Worm (Caenorhabditis elegans): ENCODE data around the gene agt-2.

The agt-2 gene

ce11 chrII:5335370-5336034 lies 38.1 kb downstream of the agt-2 start:
- TF ChIP-seq chd-7 (tag; optimal IDR thresholded peaks at IDR 0.05) (peak; percentile 15), tbp1 (GFP tag; optimal IDR thresholded peaks at IDR 0.05) (no peak)

- no peak for TF ChIP-seq dox-1 (GFP tag; IDR thresholded peaks at IDR 0.05)
- TF ChIP-seq ceh-40 (GFP tag; IDR thresholded peaks at IDR 0.05) = no peak
- TF ChIP-seq ztf-6 (GFP tag; IDR thresholded peaks at IDR 0.05) = no peak
- no peak for TF ChIP-seq F10E7.11 (tag; optimal IDR thresholded peaks at IDR 0.05)
- TF ChIP-seq F57C9.4 (tag; optimal IDR thresholded peaks at IDR 0.05) = no peak
- no peak for TF ChIP-seq snpc-1.1 (tag; optimal IDR thresholded peaks at IDR 0.05; ENCODE audit: insufficient read depth)
- no peak for TF ChIP-seq D2030.7 (GFP tag; IDR thresholded peaks at IDR 0.05)
- TF ChIP-seq rpc-1 (optimal IDR thresholded peaks at IDR 0.05) = no peak
- TF ChIP-seq rpc-1 (tag; optimal IDR thresholded peaks at IDR 0.05) = no peak
- no peak for TF ChIP-seq snpc-3.4 (tag; optimal IDR thresholded peaks at IDR 0.05)
- no peak for TF ChIP-seq mes-4 (tag; optimal IDR thresholded peaks at IDR 0.05)
- TF ChIP-seq zim-3 (tag; optimal IDR thresholded peaks at IDR 0.05) = no peak
- no peak for TF ChIP-seq nfya-2 (GFP tag; IDR thresholded peaks at IDR 0.05)
- TF ChIP-seq him-1 (tag; optimal IDR thresholded peaks at IDR 0.05) = no peak
Measured at ce11 chrII:5334628-5335027, 39.0 kb downstream of the agt-2 start.

DNA sequence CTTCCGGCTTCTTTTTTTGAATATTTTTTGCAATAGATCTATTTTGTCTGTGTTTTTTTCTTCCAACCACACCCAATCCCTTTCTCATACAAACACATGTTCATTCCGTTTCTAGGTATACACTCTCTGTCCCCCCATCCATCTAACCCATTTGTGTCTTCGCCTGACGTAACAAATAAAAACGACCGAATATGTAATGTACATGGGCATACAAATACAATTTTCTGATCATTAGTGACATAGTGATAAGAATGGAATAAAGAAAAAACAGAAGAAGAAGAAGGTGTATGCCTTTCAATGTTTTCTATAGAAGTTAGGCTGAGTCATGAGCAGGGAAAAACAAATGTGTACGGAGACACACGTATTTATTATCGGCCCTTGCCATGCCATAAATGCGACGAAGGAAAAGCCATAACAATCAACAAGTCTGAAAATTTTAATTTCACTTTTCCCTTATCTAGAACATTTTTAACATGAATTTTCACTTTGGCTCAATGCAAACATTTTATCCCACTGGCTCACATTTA lies 39.8 kb downstream of the agt-2 start:
- TF ChIP-seq ztf-6 (GFP tag; IDR thresholded peaks at IDR 0.05) (no peak), snpc-3.4 (tag; optimal IDR thresholded peaks at IDR 0.05) (peak; percentile 38), rcor-1 (GFP tag; IDR thresholded peaks at IDR 0.05) (no peak), aptf-2 (GFP tag; conservative IDR thresholded peaks at IDR 0.05) (no peak), hsf-1 (GFP tag; IDR thresholded peaks at IDR 0.05) (no peak), ekl-4 (GFP tag; IDR thresholded peaks at IDR 0.05) (no peak)

ce11 chrII:5332345-5333124 lies 41.1 kb downstream of the agt-2 start:
- TF ChIP-seq nfyb-1 (GFP tag; IDR thresholded peaks at IDR 0.05) (0 out of 2 replicates have a peak, but pooled peaks have one; percentile 12), cebp-1 (GFP tag; IDR thresholded peaks at IDR 0.05) (no peak), cebp-1 (tag; optimal IDR thresholded peaks at IDR 0.05) (peak; percentile 28), F33H1.4 (GFP tag; IDR thresholded peaks at IDR 0.05) (no peak), pha-4 (tag; optimal IDR thresholded peaks at IDR 0.05) (no peak)

ce11 chrII:5331677-5332303 lies 41.8 kb downstream of the agt-2 start:
- TF ChIP-seq zim-3 (tag; optimal IDR thresholded peaks at IDR 0.05) (peak; percentile 3), B0035.1 (tag; optimal IDR thresholded peaks at IDR 0.05) (no peak), ceh-91 (GFP tag; IDR thresholded peaks at IDR 0.05) (no peak), sdz-38 (tag; optimal IDR thresholded peaks at IDR 0.05) (no peak), F37B4.10 (GFP tag; IDR thresholded peaks at IDR 0.05) (no peak), repo-1 (tag; optimal IDR thresholded peaks at IDR 0.05) (peak; percentile 18)

All from whole organism, young adult.